Worm (Caenorhabditis elegans): Measurements from ENCODE around the gene glr-4.

glr-4 gene

ce11 chrII:7776232-7776631 lies 17.9 kb downstream of the glr-4 start:
- TF ChIP-seq hsf-1 (GFP tag; IDR thresholded peaks at IDR 0.05) (0 out of 2 replicates have a peak, but pooled peaks have one; percentile 9), Y56A3A.18 (GFP tag; IDR thresholded peaks at IDR 0.05) (no peak)

ce11 chrII:7773427-7773993 lies 20.6 kb downstream of the glr-4 start:
- TF ChIP-seq lin-35 (GFP tag; optimal IDR thresholded peaks at IDR 0.05) (peak in 1 of 3 experiments; percentile 16), ztf-26 (tag; optimal IDR thresholded peaks at IDR 0.05) (no peak), fkh-3 (tag; optimal IDR thresholded peaks at IDR 0.05) (no peak), repo-1 (tag; optimal IDR thresholded peaks at IDR 0.05) (peak; percentile 57), ama-1 (optimal IDR thresholded peaks at IDR 0.05) (peak; percentile 68), ama-1 (GFP tag; optimal IDR thresholded peaks at IDR 0.05) (no peak), Y53G8AR.9 (GFP tag; conservative IDR thresholded peaks at IDR 0.05) (0 out of 2 replicates have a peak, but pooled peaks have one; percentile 27), ZK185.1 (tag; optimal IDR thresholded peaks at IDR 0.05; ENCODE audit: poor library complexity, severe bottlenecking) (peak; percentile 31)

ce11 chrII:7772411-7772810 lies 21.7 kb downstream of the glr-4 start, which contains the start of gene C06A8.6:
Gene C06A8.6 (plus strand): TSS chrII:7772499.
- TF ChIP-seq akir-1 (GFP tag; optimal IDR thresholded peaks at IDR 0.05): no peak
- TF ChIP-seq K12H6.12 (tag; optimal IDR thresholded peaks at IDR 0.05): no peak
- TF ChIP-seq snpc-3.4 (tag; optimal IDR thresholded peaks at IDR 0.05): no peak
- TF ChIP-seq xnd-1 (tag; optimal IDR thresholded peaks at IDR 0.05): no peak
- no peak for TF ChIP-seq lsy-27 (tag; optimal IDR thresholded peaks at IDR 0.05; ENCODE audit: borderline replicate concordance, insufficient read depth)
- TF ChIP-seq egl-18 (GFP tag; IDR thresholded peaks at IDR 0.05): no peak
- TF ChIP-seq madf-6 (GFP tag; IDR thresholded peaks at IDR 0.05): no peak
- no peak for TF ChIP-seq nfyb-1 (GFP tag; IDR thresholded peaks at IDR 0.05)
- no peak for TF ChIP-seq cebp-1 (GFP tag; IDR thresholded peaks at IDR 0.05)
- no peak for TF ChIP-seq cebp-1 (tag; optimal IDR thresholded peaks at IDR 0.05)
- TF ChIP-seq madf-8 (GFP tag; conservative IDR thresholded peaks at IDR 0.05): no peak
- no peak for TF ChIP-seq pbrm-1 (GFP tag; IDR thresholded peaks at IDR 0.05)
- TF ChIP-seq snpc-4 (GFP tag; optimal IDR thresholded peaks at IDR 0.05): no peak
- TF ChIP-seq snpc-4 (tag; optimal IDR thresholded peaks at IDR 0.05): no peak
- TF ChIP-seq Y67H2A.10 (GFP tag; conservative IDR thresholded peaks at IDR 0.05): no peak
- no peak for TF ChIP-seq pha-4 (tag; optimal IDR thresholded peaks at IDR 0.05)
- no peak for TF ChIP-seq die-1 (tag; optimal IDR thresholded peaks at IDR 0.05)
- TF ChIP-seq F57A8.1 (GFP tag; optimal IDR thresholded peaks at IDR 0.05): no peak

ce11 chrII:7771917-7772316 lies 22.2 kb downstream of the glr-4 start, which contains the start of gene C06A8.8:
Gene C06A8.8 (minus strand): TSS chrII:7772017.
- TF ChIP-seq bed-1 (GFP tag; IDR thresholded peaks at IDR 0.05) (no peak), lsy-27 (tag; optimal IDR thresholded peaks at IDR 0.05; ENCODE audit: borderline replicate concordance, insufficient read depth) (no peak), ceh-100 (GFP tag; IDR thresholded peaks at IDR 0.05) (no peak), hlh-26 (GFP tag; conservative IDR thresholded peaks at IDR 0.05) (no peak), nhr-120 (GFP tag; IDR thresholded peaks at IDR 0.05) (no peak), madf-8 (GFP tag; conservative IDR thresholded peaks at IDR 0.05) (no peak), hrde-1 (tag; optimal IDR thresholded peaks at IDR 0.05; ENCODE audit: borderline replicate concordance) (no peak), ztf-18 (tag; optimal IDR thresholded peaks at IDR 0.05) (no peak), Y56A3A.18 (GFP tag; IDR thresholded peaks at IDR 0.05) (no peak), cebp-1 (GFP tag; IDR thresholded peaks at IDR 0.05) (no peak), cebp-1 (tag; optimal IDR thresholded peaks at IDR 0.05) (no peak), egl-44 (GFP tag; IDR thresholded peaks at IDR 0.05) (no peak), Y53F4B.3 (GFP tag; IDR thresholded peaks at IDR 0.05) (no peak), lin-35 (GFP tag; optimal IDR thresholded peaks at IDR 0.05) (no peak), snpc-4 (GFP tag; optimal IDR thresholded peaks at IDR 0.05) (no peak), snpc-4 (tag; optimal IDR thresholded peaks at IDR 0.05) (no peak), ccch-3 (GFP tag; optimal IDR thresholded peaks at IDR 0.05) (no peak), rcor-1 (GFP tag; IDR thresholded peaks at IDR 0.05) (no peak), atf-7 (tag; optimal IDR thresholded peaks at IDR 0.05) (no peak), die-1 (tag; optimal IDR thresholded peaks at IDR 0.05) (no peak), ztf-3 (GFP tag; optimal IDR thresholded peaks at IDR 0.05) (no peak), snpc-1.1 (tag; optimal IDR thresholded peaks at IDR 0.05; ENCODE audit: insufficient read depth) (no peak)
